Fruit fly (Drosophila melanogaster) whole organism, adult: ENCODE data around the gene CG44194.

Experiments
- CG11617 ChIP-seq: fragments of 200-800 bp; sonication (Bioruptor generic); optimal IDR thresholded peaks from 2 replicates; lab custom pipeline; 2017; ENCODE audit warnings: mild to moderate bottlenecking, missing biosample characterization, missing genetic modification reagents, missing genetic modification characterization
- CG12768 ChIP-seq: fragments of 200-800 bp; sonication (Bioruptor generic); optimal IDR thresholded peaks from 2 replicates; lab custom pipeline; 2017; ENCODE audit warnings: missing biosample characterization, missing genetic modification characterization, mild to moderate bottlenecking, moderate library complexity, missing genetic modification reagents
- CG14711 ChIP-seq: fragments of 200-800 bp; sonication (Bioruptor generic); optimal IDR thresholded peaks from 2 replicates; lab custom pipeline; 2018; ENCODE audit warnings: missing biosample characterization, mild to moderate bottlenecking, missing genetic modification characterization, moderate library complexity
- CG1620 ChIP-seq: fragments of 200-800 bp; sonication (Bioruptor generic); optimal IDR thresholded peaks from 2 replicates; lab custom pipeline; 2016; ENCODE audit warnings: missing biosample characterization, missing genetic modification characterization
- CG33017 ChIP-seq: fragments of 200-800 bp; sonication (Bioruptor generic); optimal IDR thresholded peaks from 2 replicates; lab custom pipeline; 2018; ENCODE audit warnings: missing biosample characterization, mild to moderate bottlenecking, missing genetic modification characterization, moderate library complexity
- CG5204 ChIP-seq: fragments of 200-800 bp; sonication (Bioruptor generic); optimal IDR thresholded peaks from 2 replicates; lab custom pipeline; 2016; ENCODE audit warnings: missing biosample characterization, missing genetic modification characterization
- CG7045 ChIP-seq: fragments of 200-800 bp; sonication (Bioruptor generic); optimal IDR thresholded peaks from 2 replicates; lab custom pipeline; 2017; ENCODE audit warnings: missing biosample characterization, mild to moderate bottlenecking, missing genetic modification characterization
- CG7101 ChIP-seq: fragments of 200-800 bp; sonication (Bioruptor generic); optimal IDR thresholded peaks from 2 replicates; lab custom pipeline; 2018; ENCODE audit warnings: missing biosample characterization, mild to moderate bottlenecking, missing genetic modification characterization, moderate library complexity
- Clk ChIP-seq: fragments of 200-800 bp; sonication (Bioruptor generic); optimal IDR thresholded peaks from 2 replicates; lab custom pipeline; 2017; ENCODE audit warnings: missing biosample characterization, missing genetic modification characterization
- Crg-1 ChIP-seq: fragments of 200-800 bp; sonication (Bioruptor generic); optimal IDR thresholded peaks from 2 replicates; lab custom pipeline; 2016; ENCODE audit warnings: missing biosample characterization, missing genetic modification characterization
- Hr96 ChIP-seq: fragments of 200-800 bp; sonication (Bioruptor generic); optimal IDR thresholded peaks from 2 replicates; lab custom pipeline; 2016; ENCODE audit warnings: missing biosample characterization, missing genetic modification characterization
- Mnt ChIP-seq: fragments of 200-800 bp; sonication (Bioruptor generic); optimal IDR thresholded peaks from 2 replicates; lab custom pipeline; 2016; ENCODE audit warnings: missing biosample characterization, mild to moderate bottlenecking, missing genetic modification characterization
- bab1 ChIP-seq: fragments of 200-800 bp; sonication (Bioruptor generic); optimal IDR thresholded peaks from 3 replicates; lab custom pipeline; 2019; ENCODE audit warnings: missing biosample characterization, mild to moderate bottlenecking, missing genetic modification characterization, moderate library complexity
- cic ChIP-seq: fragments of 200-800 bp; sonication (Bioruptor generic); optimal IDR thresholded peaks from 2 replicates; lab custom pipeline; 2017; ENCODE audit warnings: missing biosample characterization, mild to moderate bottlenecking, missing genetic modification characterization, moderate library complexity
- cnc ChIP-seq, 2 experiments: fragments of >200 bp; optimal IDR thresholded peaks; 2 replicates each; lab custom pipeline; 2017
- kay ChIP-seq: fragments of 200-800 bp; sonication (Bioruptor generic); peaks from one replicate; lab custom pipeline; 2016; ENCODE audit warnings: missing biosample characterization, missing genetic modification characterization, borderline replicate concordance
- ovo ChIP-seq: fragments of 200-800 bp; sonication (Bioruptor generic); optimal IDR thresholded peaks from 2 replicates; lab custom pipeline; 2016; ENCODE audit warnings: missing biosample characterization, missing genetic modification characterization
- pad ChIP-seq: fragments of 200-800 bp; sonication (Bioruptor generic); optimal IDR thresholded peaks from 3 replicates; lab custom pipeline; 2017; ENCODE audit warnings: missing biosample characterization, missing genetic modification characterization, mild to moderate bottlenecking, moderate library complexity, missing genetic modification reagents
- tj ChIP-seq: fragments of 200-800 bp; sonication (Bioruptor generic); optimal IDR thresholded peaks from 3 replicates; lab custom pipeline; 2017; ENCODE audit warnings: missing biosample characterization, mild to moderate bottlenecking, missing genetic modification characterization, moderate library complexity
- toe ChIP-seq: fragments of 200-800 bp; sonication (Bioruptor generic); optimal IDR thresholded peaks from 2 replicates; lab custom pipeline; 2016; ENCODE audit warnings: missing biosample characterization, missing genetic modification characterization

The CG44194 gene

DNA sequence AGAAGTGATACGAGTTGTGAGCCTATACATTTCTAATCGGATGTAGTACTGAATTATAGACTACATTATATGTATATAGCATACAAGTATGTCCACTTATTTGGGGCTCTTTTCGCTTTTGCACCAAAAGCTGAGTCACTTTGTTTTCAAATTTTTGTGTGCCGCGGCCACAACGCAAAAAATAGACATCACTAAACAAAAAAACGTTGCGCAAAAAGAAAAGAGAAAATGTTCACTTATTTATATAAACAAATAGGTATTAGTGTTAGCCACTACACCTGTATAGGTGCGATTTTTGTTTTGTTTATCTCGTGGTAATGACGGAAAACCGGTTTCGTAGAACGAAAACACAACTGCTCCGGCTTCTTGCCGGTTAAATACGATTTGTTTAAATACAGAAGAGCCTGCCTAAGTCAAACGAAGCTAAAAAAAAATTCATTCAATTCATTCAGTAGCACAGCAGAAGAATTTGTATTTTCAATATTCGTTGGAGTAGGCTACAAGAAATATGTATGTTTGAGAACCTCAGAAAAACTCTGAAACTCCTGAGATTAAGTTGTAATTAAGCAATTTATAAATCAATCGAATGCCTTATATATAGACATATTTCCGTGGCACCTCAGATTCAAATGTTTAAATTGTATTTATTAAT, 14.4 kb downstream of the CG44194 start:
- TF ChIP-seq bab1, result no peak
- no peak for TF ChIP-seq CG11617
- TF ChIP-seq CG12768 (GFP tag; lab: Kevin White, UChicago), result no peak
- no peak for TF ChIP-seq pad (GFP tag; lab: Kevin White, UChicago)
- TF ChIP-seq CG33017 (tag; lab: Kevin White, UChicago), result no peak
- TF ChIP-seq kay (GFP tag; lab: Kevin White, UChicago), result peak; percentile 98
- TF ChIP-seq CG7045 (GFP tag; lab: Kevin White, UChicago), result no peak
- no peak for TF ChIP-seq CG14711 (tag; lab: Kevin White, UChicago)
- no peak for TF ChIP-seq Hr96 (GFP tag; lab: Kevin White, UChicago)
- TF ChIP-seq Mnt (GFP tag; lab: Kevin White, UChicago), result peak; percentile 24
- no peak for TF ChIP-seq CG7101 (tag; lab: Kevin White, UChicago)
- no peak for TF ChIP-seq tj (GFP tag; lab: Kevin White, UChicago)
- TF ChIP-seq toe (GFP tag; lab: Kevin White, UChicago), result no peak
- no peak for TF ChIP-seq Crg-1 (GFP tag; lab: Kevin White, UChicago)
- TF ChIP-seq Clk, result no peak
- TF ChIP-seq cic (GFP tag; lab: Kevin White, UChicago), result peak; percentile 78
- TF ChIP-seq CG1620 (GFP tag; lab: Kevin White, UChicago), result no peak

DNA sequence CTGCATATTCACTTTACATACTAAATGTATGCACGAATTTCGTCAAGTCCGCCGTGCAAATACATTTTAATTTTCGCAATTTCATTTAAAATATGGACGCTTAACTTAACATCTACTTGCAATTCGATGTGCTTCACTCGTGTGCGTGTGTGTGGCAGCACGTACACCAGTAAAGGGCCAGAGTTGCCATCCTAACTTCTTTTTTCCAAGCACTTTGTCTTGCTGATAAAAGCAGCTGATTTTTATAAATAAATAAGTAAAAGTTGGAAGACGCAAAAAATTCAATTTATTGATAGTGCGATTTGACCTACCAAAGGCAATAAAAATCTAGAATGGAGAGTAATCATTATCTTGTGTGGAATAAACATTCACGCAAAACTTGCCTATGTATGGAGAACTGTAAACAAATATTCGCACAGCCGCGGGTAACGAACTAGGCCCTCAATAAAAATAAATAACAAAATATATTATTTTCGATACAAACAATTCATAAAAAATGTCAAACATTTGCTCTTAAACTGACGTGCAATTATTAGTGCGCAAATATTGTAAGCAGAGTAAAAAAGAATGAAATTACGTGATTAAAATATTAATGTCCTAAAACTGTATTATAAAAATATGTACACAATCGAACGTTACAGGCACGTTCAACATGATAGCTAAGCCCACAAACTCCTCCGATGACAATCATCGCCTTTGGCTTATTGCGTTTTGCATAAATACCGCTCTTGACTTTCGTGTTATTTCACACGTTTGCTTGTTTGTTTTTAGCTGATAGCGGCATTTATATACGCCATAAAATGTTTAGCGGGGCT, 15.2 kb downstream of the CG44194 start:
- TF ChIP-seq CG14711 (tag; lab: Kevin White, UChicago) (peak; percentile 93), CG33017 (tag; lab: Kevin White, UChicago) (peak; percentile 82), CG12768 (GFP tag; lab: Kevin White, UChicago) (peak; percentile 80), ovo (peak; percentile 72), CG7101 (tag; lab: Kevin White, UChicago) (peak; percentile 81), kay (GFP tag; lab: Kevin White, UChicago) (peak; percentile 54), Hr96 (GFP tag; lab: Kevin White, UChicago) (no peak), CG7045 (GFP tag; lab: Kevin White, UChicago) (peak; percentile 44), toe (GFP tag; lab: Kevin White, UChicago) (peak; percentile 56), tj (GFP tag; lab: Kevin White, UChicago) (peak; percentile 89), CG1620 (GFP tag; lab: Kevin White, UChicago) (peak; percentile 13), CG5204 (GFP tag; lab: Kevin White, UChicago) (peak; percentile 75), cnc (optimal IDR thresholded peaks at IDR 0.05; lab: Kevin White, UChicago) (no peak), cic (GFP tag; lab: Kevin White, UChicago) (peak; percentile 91), Crg-1 (GFP tag; lab: Kevin White, UChicago) (peak; percentile 35), CG11617 (peak; percentile 83), pad (GFP tag; lab: Kevin White, UChicago) (peak; percentile 47), Clk (peak; percentile 76), bab1 (peak; percentile 72), Mnt (GFP tag; lab: Kevin White, UChicago) (peak; percentile 44)

DNA sequence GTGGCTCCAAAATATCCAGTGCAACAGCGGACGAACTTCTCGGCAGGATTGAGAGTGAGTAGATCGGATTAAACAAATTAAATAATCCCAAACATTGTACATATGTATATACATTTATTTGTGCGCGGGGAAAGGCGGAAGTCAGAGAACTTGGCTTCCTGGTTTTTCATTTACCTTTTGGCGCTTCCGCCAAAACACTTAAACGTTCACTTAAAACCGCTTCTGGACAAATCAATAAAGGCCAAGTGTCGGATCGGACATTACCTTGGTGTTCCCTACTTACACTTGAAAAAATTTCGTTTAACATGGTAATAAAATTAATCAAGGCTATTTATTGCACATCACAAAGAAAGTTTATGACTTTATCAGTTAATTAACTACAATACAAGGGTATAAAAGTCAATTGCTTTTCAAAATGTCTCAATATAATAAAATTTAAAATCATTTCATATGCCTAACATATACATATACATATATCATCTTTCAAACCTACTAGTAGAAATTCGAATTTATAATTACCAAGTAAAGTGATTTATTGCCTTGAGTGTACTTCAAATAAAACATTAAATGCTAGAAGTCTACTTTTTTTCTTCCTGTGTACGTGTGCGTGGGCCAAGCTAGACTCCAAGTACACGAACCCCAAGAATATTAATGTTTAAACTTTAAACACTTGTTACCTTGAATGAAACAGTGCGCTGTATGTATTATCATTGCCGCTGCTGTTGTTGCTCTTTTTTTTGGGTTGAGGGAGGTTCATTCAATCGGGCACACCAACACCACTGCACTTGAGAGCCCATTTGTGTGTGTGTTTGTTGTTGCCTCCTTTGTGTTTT, 16.0 kb downstream of the CG44194 start:
- TF ChIP-seq Clk (peak; percentile 16), CG14711 (tag; lab: Kevin White, UChicago) (no peak), kay (GFP tag; lab: Kevin White, UChicago) (no peak), Crg-1 (GFP tag; lab: Kevin White, UChicago) (no peak), Hr96 (GFP tag; lab: Kevin White, UChicago) (no peak), CG5204 (GFP tag; lab: Kevin White, UChicago) (peak; percentile 59), cic (GFP tag; lab: Kevin White, UChicago) (no peak), tj (GFP tag; lab: Kevin White, UChicago) (no peak), ovo (no peak), pad (GFP tag; lab: Kevin White, UChicago) (peak; percentile 9), CG11617 (peak; percentile 61), CG1620 (GFP tag; lab: Kevin White, UChicago) (no peak), CG7101 (tag; lab: Kevin White, UChicago) (peak; percentile 41), bab1 (peak; percentile 39), CG7045 (GFP tag; lab: Kevin White, UChicago) (peak; percentile 76), cnc (optimal IDR thresholded peaks at IDR 0.05; lab: Kevin White, UChicago) (no peak), Mnt (GFP tag; lab: Kevin White, UChicago) (no peak), CG12768 (GFP tag; lab: Kevin White, UChicago) (peak; percentile 77), toe (GFP tag; lab: Kevin White, UChicago) (peak; percentile 27), CG33017 (tag; lab: Kevin White, UChicago) (peak; percentile 79)

DNA sequence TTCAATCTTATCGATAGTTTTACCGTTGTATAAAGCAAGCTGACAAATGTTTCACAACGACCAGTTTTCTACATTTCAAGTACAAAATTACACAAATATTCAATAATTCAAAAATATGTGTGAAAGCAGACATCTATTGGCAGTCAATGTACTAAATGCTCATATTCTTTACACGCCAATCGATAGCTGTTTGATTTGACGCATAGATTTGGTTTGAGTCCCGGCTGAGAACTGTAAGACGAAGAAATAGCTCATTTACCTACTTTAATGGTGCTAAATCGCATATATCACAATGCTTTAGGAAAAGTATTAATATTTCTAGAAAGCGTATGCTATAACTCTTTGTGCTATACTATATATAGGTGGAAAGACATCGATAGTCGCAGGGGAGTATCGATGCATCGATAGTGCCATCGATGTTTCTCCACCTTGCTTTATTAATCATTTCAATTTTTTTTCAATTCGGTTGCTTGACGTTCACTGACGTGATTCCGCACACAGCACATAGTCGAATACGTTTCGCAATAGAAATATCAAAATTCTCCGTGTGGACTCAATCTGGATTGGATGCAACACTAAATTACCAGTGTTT, 16.8 kb downstream of the CG44194 start, which contains the start of gene Paip2:
Gene Paip2, plus strand, starts transcription at position 165 of the 592 bp plus-strand sequence.
- peak; percentile 6 for TF ChIP-seq Mnt (GFP tag; lab: Kevin White, UChicago)
- TF ChIP-seq Hr96 (GFP tag; lab: Kevin White, UChicago), result peak; percentile 41
- TF ChIP-seq CG14711 (tag; lab: Kevin White, UChicago), result peak; percentile 4
- TF ChIP-seq CG1620 (GFP tag; lab: Kevin White, UChicago), result peak; percentile 9
- no peak for TF ChIP-seq toe (GFP tag; lab: Kevin White, UChicago)
- no peak for TF ChIP-seq pad (GFP tag; lab: Kevin White, UChicago)
